Fruit fly (Drosophila melanogaster): ENCODE data around the gene CG43736.

Gene CG43736

DNA sequence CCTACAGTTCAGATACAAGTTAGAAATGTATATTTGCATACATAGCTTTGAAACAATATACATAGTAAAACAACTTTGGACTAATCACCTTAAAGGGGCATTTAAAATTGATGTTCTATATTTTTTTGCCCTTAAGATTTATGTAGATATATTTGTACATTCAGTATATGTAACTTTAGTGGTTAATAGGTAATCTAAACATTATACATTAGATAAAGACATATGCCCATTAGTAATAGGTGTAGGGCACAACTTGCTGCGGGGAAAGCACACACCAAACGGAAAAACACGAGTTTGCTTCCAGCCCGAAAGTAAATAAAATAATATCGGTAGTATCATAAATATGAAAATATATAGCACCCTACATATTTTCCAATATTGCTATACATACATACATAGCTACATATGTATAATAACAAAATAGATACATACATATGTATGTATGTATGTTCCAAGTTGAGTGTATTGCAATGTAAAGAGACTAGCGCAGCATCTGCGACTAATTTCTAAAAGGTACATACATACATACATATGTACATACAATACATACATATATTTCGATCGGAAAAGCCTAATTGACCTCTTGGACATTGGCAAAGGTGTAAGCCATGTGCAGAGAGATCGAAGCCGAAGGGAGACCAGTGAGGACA lies at the start of gene CG43736 (continued):
- TF ChIP-seq CG34224 (GFP tag; IDR thresholded peaks at IDR 0.05; ENCODE audit: partially characterized antibody), result no peak
- TF ChIP-seq CG8290 (GFP tag; optimal IDR thresholded peaks at IDR 0.05), result peak; percentile 51
- peak; percentile 54 to 89 for TF ChIP-seq CG8290 (tag; optimal IDR thresholded peaks at IDR 0.05)
- TF ChIP-seq sima (GFP tag; optimal IDR thresholded peaks at IDR 0.05), result peak; percentile 45
- peak; percentile 97 for TF ChIP-seq Oli (tag; optimal IDR thresholded peaks at IDR 0.05)
- peak; percentile 93 for TF ChIP-seq pho (GFP tag; optimal IDR thresholded peaks at IDR 0.05)
- TF ChIP-seq CG7745 (tag; optimal IDR thresholded peaks at IDR 0.05), result no peak
- TF ChIP-seq Stat92E (GFP tag; optimal IDR thresholded peaks at IDR 0.05), result peak in 1 of 3 experiments; percentile 76
- TF ChIP-seq Bdp1 (GFP tag; optimal IDR thresholded peaks at IDR 0.05), result peak; percentile 83
- TF ChIP-seq emc (GFP tag; optimal IDR thresholded peaks at IDR 0.05), result peak; percentile 87
- TF ChIP-seq stwl (tag; optimal IDR thresholded peaks at IDR 0.05), result peak; percentile 26
- TF ChIP-seq dan (GFP tag; IDR thresholded peaks at IDR 0.05), result no peak; the same call in 1 of the 2 replicates
- TF ChIP-seq CG17829 (tag; optimal IDR thresholded peaks at IDR 0.05), result peak; percentile 97
- peak; percentile 84 to 94 for TF ChIP-seq Pdp1 (GFP tag; optimal IDR thresholded peaks at IDR 0.05)
- TF ChIP-seq psq (GFP tag; optimal IDR thresholded peaks at IDR 0.05), result no peak
- peak; percentile 92 for TF ChIP-seq dmrt11E (tag; optimal IDR thresholded peaks at IDR 0.05)
- peak; percentile 90 for TF ChIP-seq CG1602 (GFP tag; optimal IDR thresholded peaks at IDR 0.05)
- no peak for TF ChIP-seq ato (GFP tag; IDR thresholded peaks at IDR 0.05; ENCODE audit: partially characterized antibody)
- peak; percentile 93 for TF ChIP-seq cwo (GFP tag; optimal IDR thresholded peaks at IDR 0.05)
- TF ChIP-seq CG2678 (tag; optimal IDR thresholded peaks at IDR 0.05), result peak; percentile 99
- peak; percentile 98 for TF ChIP-seq Sox102F (GFP tag; optimal IDR thresholded peaks at IDR 0.05)
- peak; percentile 93 for TF ChIP-seq shn (GFP tag; optimal IDR thresholded peaks at IDR 0.05)
- no peak for TF ChIP-seq sc (optimal IDR thresholded peaks at IDR 0.05)
- peak; percentile 88 for TF ChIP-seq sc (GFP tag; optimal IDR thresholded peaks at IDR 0.05)
- TF ChIP-seq Lpt (GFP tag; optimal IDR thresholded peaks at IDR 0.05), result no peak
- no peak for TF ChIP-seq CG42726 (GFP tag; IDR thresholded peaks at IDR 0.05; ENCODE audit: partially characterized antibody)
- no peak for TF ChIP-seq CG2129 (GFP tag; IDR thresholded peaks at IDR 0.05; ENCODE audit: partially characterized antibody)
- peak; percentile 61 for TF ChIP-seq CG3163 (GFP tag; optimal IDR thresholded peaks at IDR 0.05)
- no peak for TF ChIP-seq vnd (GFP tag; IDR thresholded peaks at IDR 0.05; ENCODE audit: partially characterized antibody)
- peak; percentile 7 for TF ChIP-seq pzg (GFP tag; optimal IDR thresholded peaks at IDR 0.05)
- TF ChIP-seq CG1603 (tag; optimal IDR thresholded peaks at IDR 0.05), result peak; percentile 92
- TF ChIP-seq chinmo (GFP tag; IDR thresholded peaks at IDR 0.05; ENCODE audit: partially characterized antibody), result no peak
- TF ChIP-seq ac (GFP tag; optimal IDR thresholded peaks at IDR 0.05), result peak; percentile 76
- TF ChIP-seq CG7928 (GFP tag; optimal IDR thresholded peaks at IDR 0.05), result peak; percentile 72
- peak; percentile 96 for TF ChIP-seq Abd-B (GFP tag; optimal IDR thresholded peaks at IDR 0.05)
- peak; percentile 87 for TF ChIP-seq eyg (GFP tag; optimal IDR thresholded peaks at IDR 0.05)
- peak; percentile 84 for TF ChIP-seq repo (GFP tag; optimal IDR thresholded peaks at IDR 0.05)
- peak; percentile 82 for TF ChIP-seq CG17186 (GFP tag; optimal IDR thresholded peaks at IDR 0.05)
- no peak for TF ChIP-seq fru (optimal IDR thresholded peaks at IDR 0.05)

DNA sequence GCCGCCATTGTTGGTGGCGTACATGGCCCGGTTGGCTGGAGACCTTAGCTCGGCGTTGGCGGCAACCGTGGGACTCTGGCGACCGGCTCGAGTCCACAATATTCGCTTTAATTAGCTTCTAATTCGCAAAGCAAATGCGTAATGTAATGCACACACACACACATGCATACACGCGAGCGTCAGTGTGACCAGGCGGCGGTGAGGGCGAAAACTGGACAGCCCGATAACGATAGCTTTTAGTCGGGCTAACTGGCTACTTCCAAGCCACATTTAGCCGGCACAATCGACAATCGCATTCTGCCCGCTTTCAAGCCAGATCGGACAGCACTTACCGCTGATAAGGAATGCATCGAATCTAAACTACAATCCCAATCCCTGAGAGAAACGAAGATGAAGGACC lies 43.0 kb upstream of the CG43736 start, which contains the start of the genes Nf-YC and xit:
Gene Nf-YC (minus strand): TSS at position 217 of the 400 bp plus-strand sequence.
Gene xit (plus strand): TSS at position 314 of the 400 bp plus-strand sequence.
- no peak for TF ChIP-seq Usf (GFP tag; optimal IDR thresholded peaks at IDR 0.05)
- no peak for TF ChIP-seq dimm (GFP tag; IDR thresholded peaks at IDR 0.05)
- TF ChIP-seq CG9609 (GFP tag; optimal IDR thresholded peaks at IDR 0.05), result no peak
- TF ChIP-seq CG12744 (GFP tag; optimal IDR thresholded peaks at IDR 0.05), result no peak
- TF ChIP-seq CG17612 (GFP tag; IDR thresholded peaks at IDR 0.05), result no peak
- TF ChIP-seq CG8765 (GFP tag; IDR thresholded peaks at IDR 0.05), result no peak
- no peak for TF ChIP-seq CG34376 (GFP tag; optimal IDR thresholded peaks at IDR 0.05)
- no peak for TF ChIP-seq stwl (tag; optimal IDR thresholded peaks at IDR 0.05)
- TF ChIP-seq Doc3 (GFP tag; IDR thresholded peaks at IDR 0.05; ENCODE audit: partially characterized antibody), result peak; percentile 35; the same call in 1 of the 3 replicates
- TF ChIP-seq Lpt (GFP tag; optimal IDR thresholded peaks at IDR 0.05), result no peak
- peak; percentile 81 for TF ChIP-seq cg (GFP tag; optimal IDR thresholded peaks at IDR 0.05)
- peak; percentile 71 for TF ChIP-seq E2f2 (GFP tag; IDR thresholded peaks at IDR 0.05)
- no peak for TF ChIP-seq pnt (GFP tag; optimal IDR thresholded peaks at IDR 0.05)
- TF ChIP-seq Xrp1 (GFP tag; IDR thresholded peaks at IDR 0.05), result no peak
- no peak for TF ChIP-seq Oli (tag; optimal IDR thresholded peaks at IDR 0.05)
- no peak for TF ChIP-seq sr (GFP tag; IDR thresholded peaks at IDR 0.05)

Data from whole organism, embryonic.